Worm (Caenorhabditis elegans) whole organism, young adult: ENCODE data around the gene F40A3.1.

ENCODE experiments used
- B0035.1 ChIP-seq: sonication (generic microtip); optimal IDR thresholded peaks from 2 replicates; lab custom pipeline; 2016; ENCODE audit warnings: missing genetic modification characterization, mild to moderate bottlenecking, missing compliant biosample characterization, missing genotype, missing genetic modification reagents
- D2030.7 ChIP-seq: fragments of 200-800 bp; sonication (Bioruptor generic); IDR thresholded peaks from 2 replicates; pipeline ENCODE4 v1.3.6; 2022; ENCODE audit warnings: missing genetic modification reagents, missing genetic modification characterization, missing compliant biosample characterization
- F33H1.4 ChIP-seq: fragments of 200-800 bp; sonication (Bioruptor generic); IDR thresholded peaks from 2 replicates; pipeline ENCODE4 v1.3.6; 2022; ENCODE audit warnings: missing genetic modification reagents, missing genetic modification characterization, missing compliant biosample characterization
- F37B4.10 ChIP-seq: fragments of 200-800 bp; sonication (Bioruptor generic); IDR thresholded peaks from 2 replicates; pipeline ENCODE4 v1.3.6; 2022; ENCODE audit warnings: missing genetic modification characterization, missing compliant biosample characterization
- F39B2.1 ChIP-seq: fragments of 200-800 bp; sonication (Bioruptor generic); IDR thresholded peaks from 2 replicates; pipeline ENCODE4 v1.3.6; 2022; ENCODE audit warnings: missing genetic modification reagents, missing genetic modification characterization, missing compliant biosample characterization
- F49E8.2 ChIP-seq: sonication (generic microtip); optimal IDR thresholded peaks from 3 replicates; lab custom pipeline; 2017; ENCODE audit warnings: missing genetic modification characterization, mild to moderate bottlenecking, missing compliant biosample characterization, antibody characterized with exemption, moderate library complexity; ENCODE audit not compliant: insufficient read depth
- K12H6.12 ChIP-seq: fragments of 200-800 bp; sonication (Bioruptor generic); optimal IDR thresholded peaks from 2 replicates; lab custom pipeline; 2018; ENCODE audit warnings: mild to moderate bottlenecking, missing genetic modification characterization, missing compliant biosample characterization
- Y53G8AR.9 ChIP-seq: fragments of 200-800 bp; sonication (Bioruptor generic); conservative IDR thresholded peaks from 2 replicates; pipeline ENCODE4 v1.3.6; 2022; ENCODE audit warnings: missing genetic modification reagents, missing genetic modification characterization, missing compliant biosample characterization
- Y79H2A.3 ChIP-seq: fragments of 200-800 bp; sonication (Bioruptor generic); conservative IDR thresholded peaks from 2 replicates; pipeline ENCODE4 v1.3.6; 2022; ENCODE audit warnings: missing genetic modification reagents, missing genetic modification characterization, missing compliant biosample characterization
- ZK185.1 ChIP-seq: sonication (generic microtip); optimal IDR thresholded peaks from 2 replicates; lab custom pipeline; 2016; ENCODE audit warnings: mild to moderate bottlenecking, missing genetic modification characterization, missing compliant biosample characterization; ENCODE audit not compliant: poor library complexity, severe bottlenecking
- attf-3 ChIP-seq: fragments of 200-800 bp; sonication (Bioruptor generic); conservative IDR thresholded peaks from 2 replicates; pipeline ENCODE4 v1.3.6; 2022; ENCODE audit warnings: missing genetic modification reagents, missing genetic modification characterization, missing compliant biosample characterization
- bed-2 ChIP-seq: fragments of 200-800 bp; sonication (Bioruptor generic); IDR thresholded peaks from 2 replicates; pipeline ENCODE4 v1.3.6; 2022; ENCODE audit warnings: missing genetic modification reagents, missing genetic modification characterization, missing compliant biosample characterization
- ceh-79 ChIP-seq: sonication (generic microtip); optimal IDR thresholded peaks from 2 replicates; lab custom pipeline; 2017; ENCODE audit warnings: mild to moderate bottlenecking, missing genetic modification characterization, missing compliant biosample characterization
- chd-7 ChIP-seq: sonication (generic microtip); optimal IDR thresholded peaks from 2 replicates; lab custom pipeline; 2016; ENCODE audit warnings: mild to moderate bottlenecking, missing genetic modification characterization, moderate library complexity, missing compliant biosample characterization
- dox-1 ChIP-seq: fragments of 200-800 bp; sonication (Bioruptor generic); IDR thresholded peaks from 2 replicates; pipeline ENCODE4 v1.3.6; 2022; ENCODE audit warnings: missing genetic modification reagents, missing genetic modification characterization, missing compliant biosample characterization
- dpff-1 ChIP-seq: sonication (generic microtip); optimal IDR thresholded peaks from 2 replicates; lab custom pipeline; 2017; ENCODE audit warnings: mild to moderate bottlenecking, missing genetic modification characterization, missing compliant biosample characterization
- dpl-1 ChIP-seq: fragments of 150-350 bp; optimal IDR thresholded peaks from 2 replicates; lab custom pipeline; 2014; ENCODE audit warnings: missing biosample characterization, missing genetic modification reagents, missing genetic modification characterization
- egl-18 ChIP-seq: fragments of 200-800 bp; sonication (Bioruptor generic); IDR thresholded peaks from 2 replicates; pipeline ENCODE4 v1.3.6; 2022; ENCODE audit warnings: missing genetic modification reagents, missing genetic modification characterization, missing compliant biosample characterization
- egrh-3 ChIP-seq: fragments of 200-800 bp; sonication (Bioruptor generic); IDR thresholded peaks from 2 replicates; pipeline ENCODE4 v1.3.6; 2022; ENCODE audit warnings: missing genetic modification reagents, missing genetic modification characterization, missing compliant biosample characterization
- fkh-3 ChIP-seq: sonication (generic microtip); optimal IDR thresholded peaks from 2 replicates; lab custom pipeline; 2016; ENCODE audit warnings: mild to moderate bottlenecking, missing genetic modification characterization, missing compliant biosample characterization
- hlh-26 ChIP-seq: fragments of 200-800 bp; sonication (Bioruptor generic); conservative IDR thresholded peaks from 2 replicates; pipeline ENCODE4 v1.3.6; 2022; ENCODE audit warnings: missing genetic modification reagents, missing genetic modification characterization, missing compliant biosample characterization
- hmg-1.2 ChIP-seq: fragments of 200-800 bp; sonication (Bioruptor generic); IDR thresholded peaks from 2 replicates; pipeline ENCODE4 v1.3.6; 2022; ENCODE audit warnings: missing genetic modification reagents, missing genetic modification characterization, missing compliant biosample characterization
- hsf-1 ChIP-seq: fragments of 200-800 bp; sonication (Bioruptor generic); IDR thresholded peaks from 2 replicates; pipeline ENCODE4 v1.3.6; 2022; ENCODE audit warnings: missing genetic modification reagents, missing genetic modification characterization, missing compliant biosample characterization
- lag-1 ChIP-seq: fragments of 200-800 bp; sonication (Bioruptor generic); IDR thresholded peaks from 2 replicates; pipeline ENCODE4 v1.3.6; 2022; ENCODE audit warnings: missing genetic modification reagents, missing genetic modification characterization, missing compliant biosample characterization
- let-526 ChIP-seq: fragments of 200-800 bp; sonication (Bioruptor generic); IDR thresholded peaks from 2 replicates; pipeline ENCODE4 v1.3.6; 2022; ENCODE audit warnings: missing genetic modification reagents, missing genetic modification characterization, missing compliant biosample characterization
- lin-35 ChIP-seq, 3 experiments: fragments of 150-350 bp in 2 of 3; sonication (generic microtip) in 1 of 3; optimal IDR thresholded peaks; 2 replicates each; lab custom pipeline; 2014 to 2018; ENCODE audit warnings: missing biosample characterization in 3 of 3, missing genetic modification characterization in 3 of 3, missing genetic modification reagents in 3 of 3
- lsl-1 ChIP-seq: fragments of 200-800 bp; sonication (Bioruptor generic); optimal IDR thresholded peaks from 2 replicates; lab custom pipeline; 2018; ENCODE audit warnings: mild to moderate bottlenecking, missing genetic modification characterization, moderate library complexity, missing compliant biosample characterization
- lsy-27 ChIP-seq: sonication (generic microtip); optimal IDR thresholded peaks from 2 replicates; lab custom pipeline; 2017; ENCODE audit warnings: missing genetic modification characterization, mild to moderate bottlenecking, missing compliant biosample characterization, antibody characterized with exemption, missing genotype, borderline replicate concordance; ENCODE audit not compliant: insufficient read depth
- madf-6 ChIP-seq: fragments of 200-800 bp; sonication (Bioruptor generic); IDR thresholded peaks from 2 replicates; pipeline ENCODE4 v1.3.6; 2022; ENCODE audit warnings: missing genetic modification reagents, missing genetic modification characterization, missing compliant biosample characterization
- madf-8 ChIP-seq: fragments of 200-800 bp; sonication (Bioruptor generic); conservative IDR thresholded peaks from 2 replicates; pipeline ENCODE4 v1.3.6; 2022; ENCODE audit warnings: missing genetic modification reagents, missing genetic modification characterization, missing compliant biosample characterization
- nfya-1 ChIP-seq: sonication (generic microtip); optimal IDR thresholded peaks from 2 replicates; lab custom pipeline; 2017; ENCODE audit warnings: antibody characterized with exemption, missing compliant biosample characterization, missing genetic modification characterization, borderline replicate concordance; ENCODE audit not compliant: insufficient read depth
- nhr-80 ChIP-seq: sonication (generic microtip); optimal IDR thresholded peaks from 2 replicates; lab custom pipeline; 2016; ENCODE audit warnings: missing genetic modification characterization, missing compliant biosample characterization
- snpc-1.1 ChIP-seq: sonication (generic microtip); optimal IDR thresholded peaks from 2 replicates; lab custom pipeline; 2017; ENCODE audit warnings: missing genetic modification characterization, mild to moderate bottlenecking, missing compliant biosample characterization, antibody characterized with exemption, moderate library complexity, missing genotype, missing genetic modification reagents; ENCODE audit not compliant: insufficient read depth
- snpc-3.4 ChIP-seq: sonication (generic microtip); optimal IDR thresholded peaks from 2 replicates; lab custom pipeline; 2017; ENCODE audit warnings: missing genetic modification characterization, mild to moderate bottlenecking, missing compliant biosample characterization, antibody characterized with exemption, moderate library complexity, missing genotype, missing genetic modification reagents
- snpc-4 ChIP-seq, 5 experiments: fragments of 150-350 bp in 1 of 5; sonication (generic microtip) in 4 of 5; optimal IDR thresholded peaks; 2 replicates each; lab custom pipeline; 2014 to 2018; ENCODE audit warnings: missing genetic modification characterization in 5 of 5, missing biosample characterization in 3 of 5, antibody characterized with exemption in 2 of 5, mild to moderate bottlenecking in 2 of 5, missing compliant biosample characterization in 2 of 5, missing genotype in 2 of 5, moderate library complexity in 2 of 5, missing genetic modification reagents in 1 of 5
- sptf-2 ChIP-seq: fragments of 200-800 bp; sonication (Bioruptor generic); optimal IDR thresholded peaks from 2 replicates; lab custom pipeline; 2018; ENCODE audit warnings: mild to moderate bottlenecking, missing genetic modification characterization, missing compliant biosample characterization
- tbx-9 ChIP-seq: sonication (generic microtip); optimal IDR thresholded peaks from 2 replicates; lab custom pipeline; 2016; ENCODE audit warnings: borderline replicate concordance, missing genetic modification characterization, inconsistent platforms, missing compliant biosample characterization
- xnd-1 ChIP-seq: sonication (generic microtip); optimal IDR thresholded peaks from 2 replicates; lab custom pipeline; 2016; ENCODE audit warnings: missing genotype, missing genetic modification reagents, missing genetic modification characterization, missing compliant biosample characterization
- ztf-3 ChIP-seq: fragments of 200-800 bp; sonication (Bioruptor generic); optimal IDR thresholded peaks from 2 replicates; lab custom pipeline; 2018; ENCODE audit warnings: mild to moderate bottlenecking, missing genetic modification characterization, missing compliant biosample characterization

F40A3.1 gene

DNA sequence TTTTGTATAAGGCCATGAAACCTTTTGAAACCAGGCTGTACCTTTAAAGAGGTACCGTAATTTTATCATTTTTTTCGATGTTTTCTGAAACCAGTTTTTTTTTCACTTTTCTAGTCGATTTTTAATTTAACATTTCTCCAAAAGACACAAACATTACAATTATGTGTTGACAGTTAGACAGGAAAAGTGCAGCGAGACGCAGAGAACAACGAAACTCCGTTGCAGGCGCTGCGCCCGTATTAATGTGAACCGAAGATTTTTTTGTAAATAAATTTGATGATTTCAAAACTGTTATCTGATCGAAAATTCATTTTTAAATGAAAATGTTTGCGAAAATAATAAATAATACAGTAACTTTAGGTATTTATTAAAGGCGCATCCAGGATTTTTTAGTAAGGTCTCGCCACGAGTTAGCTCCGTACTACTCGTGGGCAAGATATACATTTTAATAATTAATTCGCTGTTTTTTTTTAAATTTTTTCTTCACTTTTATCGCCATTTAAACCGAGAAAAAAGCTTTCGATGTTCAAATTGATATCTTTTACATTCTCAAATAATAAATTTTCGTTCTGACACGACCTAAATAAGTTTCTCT is 14.4 kb upstream of the F40A3.1 start, which contains the start of gene F40A3.3:
TSS of gene F40A3.3 (plus strand) at position 564 of the 595 bp plus-strand sequence.
- TF ChIP-seq madf-8 (GFP tag; lab: Robert Waterston, UW) (peak; percentile 62), hlh-26 (GFP tag; lab: Robert Waterston, UW) (no peak), snpc-4 (GFP tag; optimal IDR thresholded peaks at IDR 0.05; lab: Kevin White, UChicago) (no peak), snpc-4 (tag; optimal IDR thresholded peaks at IDR 0.05; lab: Kevin White, UChicago) (no peak), K12H6.12 (tag; lab: Kevin White, UChicago) (no peak), D2030.7 (GFP tag; lab: Robert Waterston, UW) (peak; percentile 31; the same call in 1 of the 2 replicates), madf-6 (GFP tag; lab: Robert Waterston, UW) (peak; percentile 80), lsl-1 (GFP tag; lab: Kevin White, UChicago) (peak; percentile 85), Y53G8AR.9 (GFP tag; lab: Robert Waterston, UW) (no peak), hsf-1 (GFP tag; lab: Robert Waterston, UW) (peak; percentile 81), B0035.1 (tag; lab: Kevin White, UChicago) (no peak), F33H1.4 (GFP tag; lab: Robert Waterston, UW) (peak; percentile 85), lin-35 (GFP tag; optimal IDR thresholded peaks at IDR 0.05; lab: Kevin White, UChicago) (no peak), xnd-1 (peak; percentile 80), egrh-3 (GFP tag; lab: Robert Waterston, UW) (no peak), nfya-1 (tag; lab: Kevin White, UChicago) (no peak)

- TF ChIP-seq hsf-1 (GFP tag; lab: Robert Waterston, UW) (peak; percentile 41; the same call in 1 of the 2 replicates), tbx-9 (no peak)
Observed at ce11 chrV:7878411-7878964, 12.8 kb upstream of the F40A3.1 start, which contains the start of gene F40A3.2. TSS of gene F40A3.2 (plus strand) at chrV:7878914.

DNA sequence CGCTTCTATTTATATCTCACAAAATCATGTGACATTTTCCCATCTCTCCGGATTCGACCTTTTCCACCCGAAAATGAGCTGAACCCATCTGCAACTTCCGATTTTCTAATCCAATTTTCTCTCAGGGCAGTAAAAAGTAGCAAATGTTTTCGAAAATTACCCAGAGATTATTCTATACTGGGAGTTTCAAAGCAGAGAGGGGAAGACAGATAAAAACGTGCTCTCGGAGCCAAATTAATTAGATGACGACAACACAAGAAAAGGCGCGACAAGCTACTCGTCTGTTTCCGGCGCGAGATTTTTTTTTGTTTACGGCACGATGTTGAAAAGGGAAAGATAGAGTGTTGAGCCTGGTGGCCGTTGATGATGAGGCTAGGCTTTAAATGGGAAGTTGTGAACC is 6.9 kb upstream of the F40A3.1 start:
- TF ChIP-seq lag-1, result no peak
- TF ChIP-seq let-526 (GFP tag; lab: Robert Waterston, UW), result no peak
- no peak for TF ChIP-seq ceh-79 (tag; lab: Kevin White, UChicago)
- TF ChIP-seq hmg-1.2 (GFP tag; lab: Robert Waterston, UW), result no peak
- no peak for TF ChIP-seq snpc-3.4 (tag; lab: Kevin White, UChicago)
- TF ChIP-seq dpff-1 (tag; lab: Kevin White, UChicago), result no peak
- no peak for TF ChIP-seq F39B2.1 (GFP tag; lab: Robert Waterston, UW)
- no peak for TF ChIP-seq snpc-4 (GFP tag; optimal IDR thresholded peaks at IDR 0.05; lab: Kevin White, UChicago)
- TF ChIP-seq snpc-4 (tag; optimal IDR thresholded peaks at IDR 0.05; lab: Kevin White, UChicago), result no peak
- TF ChIP-seq ztf-3 (GFP tag; lab: Kevin White, UChicago), result no peak
- TF ChIP-seq F37B4.10 (GFP tag; lab: Robert Waterston, UW), result no peak
- no peak for TF ChIP-seq bed-2
- no peak for TF ChIP-seq chd-7 (tag; lab: Kevin White, UChicago)
- TF ChIP-seq dpl-1 (GFP tag; lab: Kevin White, UChicago), result no peak

ce11 chrV:7888036-7888435 is 3.3 kb upstream of the F40A3.1 start:
- TF ChIP-seq ZK185.1 (tag; lab: Kevin White, UChicago), result no peak
- TF ChIP-seq nhr-80 (tag; lab: Kevin White, UChicago), result peak; percentile 80
- no peak for TF ChIP-seq F49E8.2
- no peak for TF ChIP-seq D2030.7 (GFP tag; lab: Robert Waterston, UW)
- no peak for TF ChIP-seq snpc-1.1 (tag; lab: Kevin White, UChicago)
- TF ChIP-seq Y79H2A.3, result no peak
- TF ChIP-seq dox-1, result peak; percentile 67; the same call in 1 of the 2 replicates
- TF ChIP-seq lsy-27, result no peak
- no peak for TF ChIP-seq chd-7 (tag; lab: Kevin White, UChicago)
- no peak for TF ChIP-seq attf-3 (GFP tag; lab: Robert Waterston, UW)
- TF ChIP-seq egl-18 (GFP tag; lab: Robert Waterston, UW), result no peak
- no peak for TF ChIP-seq snpc-4 (GFP tag; optimal IDR thresholded peaks at IDR 0.05; lab: Kevin White, UChicago)
- TF ChIP-seq snpc-4 (tag; optimal IDR thresholded peaks at IDR 0.05; lab: Kevin White, UChicago), result peak in 3 of 4 experiments; percentile 34 to 81 (median 49)
- TF ChIP-seq fkh-3 (tag; lab: Kevin White, UChicago), result no peak
- no peak for TF ChIP-seq B0035.1 (tag; lab: Kevin White, UChicago)
- no peak for TF ChIP-seq sptf-2 (GFP tag; lab: Kevin White, UChicago)
